Fruit fly (Drosophila melanogaster) whole organism, embryonic: ENCODE data around the gene mthl14.

Experiments used
- Atf6 ChIP-seq: fragments of 200-800 bp; sonication (Bioruptor generic); IDR thresholded peaks from 2 replicates; pipeline ENCODE4 v1.3.6; 2022; ENCODE audit warnings: missing biosample characterization, missing genetic modification characterization
- BtbVII ChIP-seq: fragments of 200-800 bp; sonication (Bioruptor generic); optimal IDR thresholded peaks from 3 replicates; lab custom pipeline; 2017; ENCODE audit warnings: missing biosample characterization, mild to moderate bottlenecking, missing genetic modification characterization
- CG10267 ChIP-seq: fragments of 200-800 bp; sonication (Bioruptor generic); optimal IDR thresholded peaks from 2 replicates; lab custom pipeline; 2018; ENCODE audit warnings: missing biosample characterization, mild to moderate bottlenecking, missing genetic modification characterization, moderate library complexity
- CG10274 ChIP-seq: fragments of 200-800 bp; sonication (Bioruptor generic); optimal IDR thresholded peaks from 3 replicates; lab custom pipeline; 2017; ENCODE audit warnings: missing biosample characterization, mild to moderate bottlenecking, missing genetic modification characterization
- CG10543 ChIP-seq: fragments of 200-800 bp; sonication (Bioruptor generic); optimal IDR thresholded peaks from 3 replicates; lab custom pipeline; 2017; ENCODE audit warnings: missing biosample characterization, mild to moderate bottlenecking, missing genetic modification characterization, moderate library complexity
- CG10565 ChIP-seq: fragments of 200-800 bp; sonication (Bioruptor generic); optimal IDR thresholded peaks from 3 replicates; lab custom pipeline; 2016; ENCODE audit warnings: missing biosample characterization, mild to moderate bottlenecking, missing genetic modification characterization
- CG11504 ChIP-seq: fragments of 200-800 bp; sonication (Bioruptor generic); optimal IDR thresholded peaks from 3 replicates; lab custom pipeline; 2019; ENCODE audit warnings: missing biosample characterization, mild to moderate bottlenecking, missing genetic modification characterization, moderate library complexity
- CG11695 ChIP-seq: fragments of 200-800 bp; sonication (Bioruptor generic); IDR thresholded peaks from 3 replicates; pipeline ENCODE4 v1.3.6; 2022; ENCODE audit warnings: missing biosample characterization, missing genetic modification characterization
- CG12236 ChIP-seq: fragments of 200-800 bp; sonication (Bioruptor generic); optimal IDR thresholded peaks from 2 replicates; lab custom pipeline; 2016; ENCODE audit warnings: missing biosample characterization, missing genetic modification characterization
- CG12744 ChIP-seq: fragments of 200-800 bp; sonication (Bioruptor generic); optimal IDR thresholded peaks from 2 replicates; lab custom pipeline; 2016; ENCODE audit warnings: missing biosample characterization, missing genetic modification characterization
- CG13894 ChIP-seq: fragments of 200-800 bp; sonication (Bioruptor generic); optimal IDR thresholded peaks from 3 replicates; lab custom pipeline; 2018; ENCODE audit warnings: missing biosample characterization, mild to moderate bottlenecking, missing genetic modification characterization, moderate library complexity
- CG15514 ChIP-seq: fragments of 200-800 bp; sonication (Bioruptor generic); optimal IDR thresholded peaks from 3 replicates; lab custom pipeline; 2017; ENCODE audit warnings: missing biosample characterization, missing genetic modification characterization, mild to moderate bottlenecking, moderate library complexity, missing genetic modification reagents
- CG1603 ChIP-seq: fragments of 200-800 bp; sonication (Bioruptor generic); optimal IDR thresholded peaks from 2 replicates; lab custom pipeline; 2019; ENCODE audit warnings: missing biosample characterization, mild to moderate bottlenecking, missing genetic modification characterization, moderate library complexity
- CG17612 ChIP-seq: fragments of 200-800 bp; sonication (Bioruptor generic); IDR thresholded peaks from 2 replicates; pipeline ENCODE4 v1.3.6; 2022; ENCODE audit warnings: missing biosample characterization, missing genetic modification characterization
- CG17829 ChIP-seq: fragments of 200-800 bp; optimal IDR thresholded peaks from 2 replicates; lab custom pipeline; 2019; ENCODE audit warnings: missing biosample characterization, mild to moderate bottlenecking, missing genetic modification characterization, moderate library complexity
- CG18764 ChIP-seq: fragments of 200-800 bp; sonication (Bioruptor generic); optimal IDR thresholded peaks from 3 replicates; lab custom pipeline; 2016; ENCODE audit warnings: missing biosample characterization, missing genetic modification characterization
- CG43689 ChIP-seq: fragments of 200-800 bp; sonication (Bioruptor generic); IDR thresholded peaks from 2 replicates; pipeline ENCODE4 v1.3.6; 2022; ENCODE audit warnings: missing biosample characterization, missing genetic modification characterization
- CG4404 ChIP-seq: fragments of 200-800 bp; sonication (Bioruptor generic); IDR thresholded peaks from 2 replicates; pipeline ENCODE4 v1.3.6; 2022; ENCODE audit warnings: missing biosample characterization, missing genetic modification characterization
- CG4730 ChIP-seq: fragments of 200-800 bp; sonication (Bioruptor generic); IDR thresholded peaks from 2 replicates; pipeline ENCODE4 v1.3.6; 2022; ENCODE audit warnings: missing biosample characterization, missing genetic modification characterization
- CG6683 ChIP-seq: fragments of 200-800 bp; sonication (Bioruptor generic); optimal IDR thresholded peaks from 2 replicates; lab custom pipeline; 2017; ENCODE audit warnings: missing biosample characterization, mild to moderate bottlenecking, missing genetic modification characterization, missing genetic modification reagents
- CG7786 ChIP-seq: fragments of 200-800 bp; sonication (Bioruptor generic); optimal IDR thresholded peaks from 2 replicates; lab custom pipeline; 2016; ENCODE audit warnings: missing biosample characterization, missing genetic modification characterization
- CG8359 ChIP-seq: fragments of 200-800 bp; sonication (Bioruptor generic); optimal IDR thresholded peaks from 2 replicates; lab custom pipeline; 2017; ENCODE audit warnings: missing biosample characterization, mild to moderate bottlenecking, missing genetic modification characterization, borderline replicate concordance
- CG8924 ChIP-seq: fragments of 200-800 bp; optimal IDR thresholded peaks from 3 replicates; lab custom pipeline; 2019; ENCODE audit warnings: missing biosample characterization, mild to moderate bottlenecking, missing genetic modification characterization, moderate library complexity
- CG9437 ChIP-seq: fragments of 200-800 bp; sonication (Bioruptor generic); optimal IDR thresholded peaks from 2 replicates; lab custom pipeline; 2018; ENCODE audit warnings: missing biosample characterization, mild to moderate bottlenecking, missing genetic modification characterization
- Camta ChIP-seq: fragments of 200-800 bp; sonication (Bioruptor generic); optimal IDR thresholded peaks from 2 replicates; lab custom pipeline; 2016; ENCODE audit warnings: missing biosample characterization, missing genetic modification characterization
- Dad ChIP-seq: fragments of 200-800 bp; sonication (Bioruptor generic); optimal IDR thresholded peaks from 3 replicates; lab custom pipeline; 2016; ENCODE audit warnings: missing biosample characterization, missing genetic modification characterization
- Dfd ChIP-seq, 2 experiments: fragments of >200 bp; optimal IDR thresholded peaks; 2 replicates each; lab custom pipeline; 2017; ENCODE audit warnings: missing biosample characterization in 2 of 2, missing genetic modification characterization in 2 of 2
- Dll ChIP-seq: fragments of 200-800 bp; sonication (Bioruptor generic); IDR thresholded peaks from 4 replicates; pipeline ENCODE4 v1.3.6; 2022; ENCODE audit warnings: missing biosample characterization, missing genetic modification characterization; ENCODE audit not compliant: partially characterized antibody
- Dref ChIP-seq: fragments of 200-800 bp; sonication (Bioruptor generic); IDR thresholded peaks from 2 replicates; pipeline ENCODE4 v1.3.6; 2022; ENCODE audit warnings: missing biosample characterization, missing genetic modification characterization
- Hmx ChIP-seq: fragments of 200-800 bp; sonication (Bioruptor generic); optimal IDR thresholded peaks from 2 replicates; lab custom pipeline; 2016; ENCODE audit warnings: missing biosample characterization, missing genetic modification characterization
- NC2α ChIP-seq: fragments of 200-800 bp; sonication (Bioruptor generic); optimal IDR thresholded peaks from 2 replicates; lab custom pipeline; 2016; ENCODE audit warnings: missing biosample characterization, missing genetic modification characterization
- Side ChIP-seq: fragments of 200-800 bp; sonication (Bioruptor generic); optimal IDR thresholded peaks from 2 replicates; lab custom pipeline; 2016; ENCODE audit warnings: missing biosample characterization, missing genetic modification characterization
- Sry-β ChIP-seq: fragments of 200-800 bp; sonication (Bioruptor generic); optimal IDR thresholded peaks from 2 replicates; lab custom pipeline; 2018; ENCODE audit warnings: missing biosample characterization, mild to moderate bottlenecking, missing genetic modification characterization, moderate library complexity
- Ssrp ChIP-seq: fragments of 200-800 bp; sonication (Bioruptor generic); optimal IDR thresholded peaks from 2 replicates; lab custom pipeline; 2018; ENCODE audit warnings: missing biosample characterization, mild to moderate bottlenecking, missing genetic modification characterization, moderate library complexity
- ash1 ChIP-seq: fragments of 200-800 bp; sonication (Bioruptor generic); optimal IDR thresholded peaks from 2 replicates; lab custom pipeline; 2018; ENCODE audit warnings: missing biosample characterization, mild to moderate bottlenecking, missing genetic modification characterization
- da ChIP-seq: fragments of 200-800 bp; sonication (Bioruptor generic); optimal IDR thresholded peaks from 2 replicates; lab custom pipeline; 2016; ENCODE audit warnings: missing biosample characterization, missing genetic modification characterization
- gro ChIP-seq: fragments of 200-800 bp; sonication (Bioruptor generic); optimal IDR thresholded peaks from 2 replicates; lab custom pipeline; 2016; ENCODE audit warnings: missing biosample characterization, missing genetic modification characterization
- gsb-n ChIP-seq: fragments of 200-800 bp; sonication (Bioruptor generic); optimal IDR thresholded peaks from 3 replicates; lab custom pipeline; 2018; ENCODE audit warnings: missing biosample characterization, mild to moderate bottlenecking, missing genetic modification characterization
- jing ChIP-seq: fragments of 200-800 bp; sonication (Bioruptor generic); optimal IDR thresholded peaks from 2 replicates; lab custom pipeline; 2018; ENCODE audit warnings: missing biosample characterization, mild to moderate bottlenecking, missing genetic modification characterization
- lbe ChIP-seq: fragments of 200-800 bp; sonication (Bioruptor generic); optimal IDR thresholded peaks from 2 replicates; lab custom pipeline; 2016; ENCODE audit warnings: missing biosample characterization, mild to moderate bottlenecking, missing genetic modification characterization
- luna ChIP-seq: fragments of 200-800 bp; sonication (Bioruptor generic); optimal IDR thresholded peaks from 2 replicates; lab custom pipeline; 2016; ENCODE audit warnings: missing biosample characterization, missing genetic modification characterization
- mld ChIP-seq: fragments of 200-800 bp; sonication (Bioruptor generic); IDR thresholded peaks from 3 replicates; pipeline ENCODE4 v1.3.6; 2022; ENCODE audit warnings: missing biosample characterization, missing genetic modification characterization; ENCODE audit not compliant: partially characterized antibody
- onecut ChIP-seq: fragments of 200-800 bp; sonication (Bioruptor generic); IDR thresholded peaks from 2 replicates; pipeline ENCODE4 v1.3.6; 2022; ENCODE audit warnings: missing biosample characterization, missing genetic modification characterization
- pb ChIP-seq: fragments of 200-800 bp; sonication (Bioruptor generic); optimal IDR thresholded peaks from 3 replicates; lab custom pipeline; 2016; ENCODE audit warnings: missing biosample characterization, missing genetic modification characterization
- ranshi ChIP-seq: fragments of 200-800 bp; sonication (Bioruptor generic); IDR thresholded peaks from 2 replicates; pipeline ENCODE4 v1.3.6; 2022; ENCODE audit warnings: missing biosample characterization, missing genetic modification characterization
- run ChIP-seq: fragments of 200-800 bp; sonication (Bioruptor generic); optimal IDR thresholded peaks from 3 replicates; lab custom pipeline; 2018; ENCODE audit warnings: missing biosample characterization, mild to moderate bottlenecking, missing genetic modification characterization
- sima ChIP-seq: fragments of 200-800 bp; sonication (Bioruptor generic); optimal IDR thresholded peaks from 2 replicates; lab custom pipeline; 2016; ENCODE audit warnings: missing biosample characterization, missing genetic modification characterization
- sisA ChIP-seq: fragments of 200-800 bp; sonication (Bioruptor generic); IDR thresholded peaks from 2 replicates; pipeline ENCODE4 v1.3.6; 2022; ENCODE audit warnings: missing biosample characterization, missing genetic modification characterization
- unpg ChIP-seq: fragments of 200-800 bp; sonication (Bioruptor generic); optimal IDR thresholded peaks from 3 replicates; lab custom pipeline; 2018; ENCODE audit warnings: missing biosample characterization, mild to moderate bottlenecking, missing genetic modification characterization, moderate library complexity
- wor ChIP-seq: fragments of 200-800 bp; sonication (Bioruptor generic); IDR thresholded peaks from 2 replicates; pipeline ENCODE4 v1.3.6; 2022; ENCODE audit warnings: missing biosample characterization, missing genetic modification characterization

Gene mthl14

DNA sequence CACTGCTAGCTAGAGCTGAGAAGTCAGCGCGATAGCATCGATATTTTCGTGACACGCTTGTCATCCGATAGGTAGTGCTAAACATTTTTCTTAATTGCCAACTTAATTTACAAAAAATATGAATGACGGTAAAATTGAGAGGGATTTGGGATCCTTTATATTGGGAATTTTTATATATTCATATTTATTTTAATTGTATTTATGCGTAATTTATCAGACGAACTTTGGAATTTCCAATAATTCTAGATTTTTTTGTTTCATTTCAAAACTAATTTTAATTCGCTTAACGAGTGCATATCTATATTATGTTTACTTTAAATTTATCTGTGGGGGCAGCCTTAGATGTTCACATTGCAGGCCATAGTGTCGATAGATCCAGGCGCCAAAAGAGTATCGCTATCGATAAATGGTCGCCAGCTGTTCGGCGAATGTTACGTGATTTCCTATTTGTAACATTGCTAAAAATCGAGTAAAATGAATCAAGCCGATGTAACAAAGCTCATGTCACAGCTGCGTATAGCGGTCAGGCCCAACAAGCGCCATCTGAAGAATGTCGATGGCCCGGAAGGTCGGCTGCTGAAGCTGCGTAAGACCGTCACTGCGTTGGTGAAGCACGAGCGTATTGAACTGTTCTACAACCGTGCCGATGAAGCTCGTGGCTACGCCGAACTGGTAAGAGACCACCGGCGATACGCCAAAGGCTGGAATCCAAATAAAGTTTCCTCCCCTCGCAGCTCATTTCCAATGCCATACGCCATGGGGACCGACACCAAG, 17.3 kb downstream of the mthl14 start, which contains the start of the genes Tudor-SN and mRpL17 (continued):
- no peak for TF ChIP-seq Side (GFP tag; lab: Kevin White, UChicago)
- no peak for TF ChIP-seq CG12744 (GFP tag; lab: Kevin White, UChicago)
- TF ChIP-seq CG13894 = no peak
- no peak for TF ChIP-seq sima
- TF ChIP-seq CG8924 (tag; lab: Kevin White, UChicago) = peak; percentile 30
- TF ChIP-seq CG9437 = peak; percentile 97
- no peak for TF ChIP-seq CG18764 (GFP tag; lab: Kevin White, UChicago)
- peak; percentile 8 for TF ChIP-seq Ssrp (tag; lab: Kevin White, UChicago)
- TF ChIP-seq Atf6 (GFP tag; lab: Robert Waterston, UW) = 0 out of 2 replicates have a peak, but pooled peaks have one; percentile 42
- TF ChIP-seq CG10543 = no peak
- TF ChIP-seq CG4730 (GFP tag; lab: Robert Waterston, UW) = no peak
- no peak for TF ChIP-seq CG7786 (GFP tag; lab: Kevin White, UChicago)
- no peak for TF ChIP-seq sisA (GFP tag; lab: Robert Waterston, UW)
- no peak for TF ChIP-seq onecut (GFP tag; lab: Robert Waterston, UW)
- TF ChIP-seq jing (GFP tag; lab: Kevin White, UChicago) = no peak
- TF ChIP-seq ash1 = no peak
- TF ChIP-seq da (GFP tag; lab: Kevin White, UChicago) = no peak
- TF ChIP-seq gsb-n (tag; lab: Kevin White, UChicago) = peak; percentile 13
- peak; percentile 74 for TF ChIP-seq CG10267 (tag; lab: Kevin White, UChicago)
- no peak for TF ChIP-seq CG43689 (GFP tag; lab: Robert Waterston, UW)
- peak; percentile 39 for TF ChIP-seq CG17829 (tag; lab: Kevin White, UChicago)
- no peak for TF ChIP-seq pb
- peak; percentile 1 for TF ChIP-seq unpg (GFP tag; lab: Kevin White, UChicago)
- TF ChIP-seq CG10274 = no peak
- peak; percentile 72 for TF ChIP-seq CG15514 (GFP tag; lab: Kevin White, UChicago)
- no peak for TF ChIP-seq Hmx (GFP tag; lab: Kevin White, UChicago)
- TF ChIP-seq Camta = no peak
- TF ChIP-seq Dll (GFP tag; lab: Robert Waterston, UW) = peak; percentile 96
- TF ChIP-seq ranshi = no peak
- peak; percentile 66 for TF ChIP-seq lbe
- TF ChIP-seq Dref (GFP tag; lab: Robert Waterston, UW) = peak; percentile 72
- TF ChIP-seq CG8359 (GFP tag; lab: Kevin White, UChicago) = no peak
- TF ChIP-seq luna = no peak
- TF ChIP-seq Dad = no peak
- TF ChIP-seq Sry-β (GFP tag; lab: Kevin White, UChicago) = peak; percentile 55
- no peak for TF ChIP-seq CG10565 (GFP tag; lab: Kevin White, UChicago)
- TF ChIP-seq gro (GFP tag; lab: Kevin White, UChicago) = no peak
- peak; percentile 14; the same call in 1 of the 2 replicates for TF ChIP-seq CG4404 (GFP tag; lab: Robert Waterston, UW)
- no peak for TF ChIP-seq run (tag; lab: Kevin White, UChicago)
- peak; percentile 64 for TF ChIP-seq CG11504
- TF ChIP-seq CG1603 (tag; lab: Kevin White, UChicago) = peak; percentile 34
- TF ChIP-seq CG12236 = no peak
- TF ChIP-seq mld (GFP tag; lab: Robert Waterston, UW) = peak; percentile 95
- no peak for TF ChIP-seq CG17612 (GFP tag; lab: Robert Waterston, UW)
- TF ChIP-seq BtbVII (GFP tag; lab: Kevin White, UChicago) = peak; percentile 14
- TF ChIP-seq Dfd (GFP tag; optimal IDR thresholded peaks at IDR 0.05; lab: Kevin White, UChicago) = no peak
- TF ChIP-seq wor (GFP tag; lab: Robert Waterston, UW) = no peak
- no peak for TF ChIP-seq CG11695
- no peak for TF ChIP-seq NC2α (GFP tag; lab: Kevin White, UChicago)
- TF ChIP-seq CG6683 (GFP tag; lab: Kevin White, UChicago) = no peak
